Fruit fly (Drosophila melanogaster) whole organism, embryonic: ENCODE data around the gene Pex10.

Source experiments
- Aef1 ChIP-seq: fragments of 200-800 bp; sonication (Bioruptor generic); IDR thresholded peaks from 3 replicates; pipeline ENCODE4 v1.3.6; 2022; ENCODE audit warnings: missing biosample characterization, missing genetic modification characterization
- B-H1 ChIP-seq: fragments of 200-800 bp; sonication (Bioruptor generic); IDR thresholded peaks from 3 replicates; pipeline ENCODE4 v1.3.6; 2022; ENCODE audit warnings: missing biosample characterization, missing genetic modification characterization
- CG10209 ChIP-seq: fragments of 200-800 bp; sonication (Bioruptor generic); optimal IDR thresholded peaks from 3 replicates; lab custom pipeline; 2017; ENCODE audit warnings: missing biosample characterization, mild to moderate bottlenecking, missing genetic modification characterization, missing genetic modification reagents
- CG10366 ChIP-seq: fragments of 200-800 bp; sonication (Bioruptor generic); IDR thresholded peaks from 2 replicates; pipeline ENCODE4 v1.3.6; 2022; ENCODE audit warnings: missing biosample characterization, missing genetic modification characterization
- CG11560 ChIP-seq: fragments of 200-800 bp; sonication (Bioruptor generic); IDR thresholded peaks from 3 replicates; pipeline ENCODE4 v1.3.6; 2022; ENCODE audit warnings: missing biosample characterization, missing genetic modification characterization
- CG11696 ChIP-seq: fragments of 200-800 bp; sonication (Bioruptor generic); IDR thresholded peaks from 2 replicates; pipeline ENCODE4 v1.3.6; 2022; ENCODE audit warnings: missing biosample characterization, missing genetic modification characterization
- CG11723 ChIP-seq: fragments of 200-800 bp; sonication (Bioruptor generic); optimal IDR thresholded peaks from 2 replicates; lab custom pipeline; 2017; ENCODE audit warnings: missing biosample characterization, mild to moderate bottlenecking, missing genetic modification characterization
- CG12219 ChIP-seq: fragments of 200-800 bp; sonication (Bioruptor generic); optimal IDR thresholded peaks from 3 replicates; lab custom pipeline; 2018; ENCODE audit warnings: missing biosample characterization, mild to moderate bottlenecking, missing genetic modification characterization
- CG12391 ChIP-seq: fragments of 200-800 bp; sonication (Bioruptor generic); optimal IDR thresholded peaks from 3 replicates; lab custom pipeline; 2018; ENCODE audit warnings: missing biosample characterization, mild to moderate bottlenecking, missing genetic modification characterization, moderate library complexity
- CG13624 ChIP-seq: fragments of 200-800 bp; sonication (Bioruptor generic); optimal IDR thresholded peaks from 2 replicates; lab custom pipeline; 2016; ENCODE audit warnings: missing biosample characterization, missing genetic modification characterization
- CG14710 ChIP-seq: fragments of 200-800 bp; sonication (Bioruptor generic); optimal IDR thresholded peaks from 3 replicates; lab custom pipeline; 2019; ENCODE audit warnings: missing biosample characterization, mild to moderate bottlenecking, missing genetic modification characterization, moderate library complexity
- CG1647 ChIP-seq: fragments of 200-800 bp; sonication (Bioruptor generic); optimal IDR thresholded peaks from 3 replicates; lab custom pipeline; 2016; ENCODE audit warnings: missing biosample characterization, missing genetic modification characterization
- CG17385 ChIP-seq: fragments of 200-800 bp; sonication (Bioruptor generic); optimal IDR thresholded peaks from 3 replicates; lab custom pipeline; 2018; ENCODE audit warnings: missing biosample characterization, mild to moderate bottlenecking, missing genetic modification characterization
- CG2120 ChIP-seq: fragments of 200-800 bp; sonication (Bioruptor generic); optimal IDR thresholded peaks from 3 replicates; lab custom pipeline; 2016; ENCODE audit warnings: missing biosample characterization, missing genetic modification characterization
- CG2202 ChIP-seq: fragments of 200-800 bp; sonication (Bioruptor generic); optimal IDR thresholded peaks from 2 replicates; lab custom pipeline; 2018; ENCODE audit warnings: missing biosample characterization, mild to moderate bottlenecking, missing genetic modification characterization
- CG30403 ChIP-seq: fragments of 200-800 bp; sonication (Bioruptor generic); optimal IDR thresholded peaks from 3 replicates; lab custom pipeline; 2016; ENCODE audit warnings: missing biosample characterization, missing genetic modification characterization
- CG32532 ChIP-seq: fragments of 200-800 bp; sonication (Bioruptor generic); IDR thresholded peaks from 2 replicates; pipeline ENCODE4 v1.3.6; 2022; ENCODE audit warnings: missing biosample characterization, missing genetic modification characterization
- CG4282 ChIP-seq: fragments of 200-800 bp; sonication (Bioruptor generic); optimal IDR thresholded peaks from 2 replicates; lab custom pipeline; 2016; ENCODE audit warnings: missing biosample characterization, missing genetic modification characterization
- CG6683 ChIP-seq: fragments of 200-800 bp; sonication (Bioruptor generic); optimal IDR thresholded peaks from 2 replicates; lab custom pipeline; 2017; ENCODE audit warnings: missing biosample characterization, mild to moderate bottlenecking, missing genetic modification characterization, missing genetic modification reagents
- CG9215 ChIP-seq: fragments of 200-800 bp; sonication (Bioruptor generic); IDR thresholded peaks from 2 replicates; pipeline ENCODE4 v1.3.6; 2022; ENCODE audit warnings: missing biosample characterization, missing genetic modification characterization
- Dfd ChIP-seq, 2 experiments: fragments of >200 bp; optimal IDR thresholded peaks; 2 replicates each; lab custom pipeline; 2017; ENCODE audit warnings: missing biosample characterization in 2 of 2, missing genetic modification characterization in 2 of 2
- H15 ChIP-seq: fragments of 200-800 bp; sonication (Bioruptor generic); IDR thresholded peaks from 3 replicates; pipeline ENCODE4 v1.3.6; 2022; ENCODE audit warnings: missing biosample characterization, missing genetic modification characterization
- Hand ChIP-seq: fragments of 200-800 bp; sonication (Bioruptor generic); optimal IDR thresholded peaks from 2 replicates; lab custom pipeline; 2017; ENCODE audit warnings: mild to moderate bottlenecking, missing biosample characterization, missing genetic modification reagents, missing genetic modification characterization
- Hr3 ChIP-seq: fragments of 200-800 bp; sonication (Bioruptor generic); optimal IDR thresholded peaks from 3 replicates; lab custom pipeline; 2016; ENCODE audit warnings: missing biosample characterization, missing genetic modification characterization
- Hr51 ChIP-seq, 2 experiments: fragments of 200-800 bp; sonication (Bioruptor generic); optimal IDR thresholded peaks; 2 replicates in 1 of 2; 3 replicates in 1 of 2; lab custom pipeline; 2016 to 2018; ENCODE audit warnings: missing biosample characterization in 2 of 2, missing genetic modification characterization in 2 of 2, mild to moderate bottlenecking in 1 of 2, moderate library complexity in 1 of 2
- MESR4 ChIP-seq: fragments of 200-800 bp; sonication (Bioruptor generic); optimal IDR thresholded peaks from 2 replicates; lab custom pipeline; 2018; ENCODE audit warnings: missing biosample characterization, mild to moderate bottlenecking, missing genetic modification characterization, moderate library complexity
- Meics ChIP-seq: fragments of 200-800 bp; sonication (Bioruptor generic); optimal IDR thresholded peaks from 2 replicates; lab custom pipeline; 2017; ENCODE audit warnings: missing biosample characterization, mild to moderate bottlenecking, missing genetic modification characterization
- Rfx ChIP-seq: fragments of 200-800 bp; sonication (Bioruptor generic); IDR thresholded peaks from 2 replicates; pipeline ENCODE4 v1.3.6; 2022; ENCODE audit warnings: missing biosample characterization, missing genetic modification characterization
- Rx ChIP-seq: fragments of 200-800 bp; sonication (Bioruptor generic); IDR thresholded peaks from 2 replicates; pipeline ENCODE4 v1.3.6; 2022; ENCODE audit warnings: missing biosample characterization, missing genetic modification characterization
- Usf ChIP-seq: fragments of 200-800 bp; sonication (Bioruptor generic); optimal IDR thresholded peaks from 2 replicates; lab custom pipeline; 2017; ENCODE audit warnings: missing genotype, missing biosample characterization, missing genetic modification characterization
- Xbp1 ChIP-seq: fragments of 200-800 bp; sonication (Bioruptor generic); optimal IDR thresholded peaks from 3 replicates; lab custom pipeline; 2016; ENCODE audit warnings: missing biosample characterization, mild to moderate bottlenecking, missing genetic modification characterization
- al ChIP-seq: fragments of 200-800 bp; sonication (Bioruptor generic); IDR thresholded peaks from 2 replicates; pipeline ENCODE4 v1.3.6; 2022; ENCODE audit warnings: missing biosample characterization, missing genetic modification characterization
- amos ChIP-seq: fragments of 200-800 bp; sonication (Bioruptor generic); IDR thresholded peaks from 2 replicates; pipeline ENCODE4 v1.3.6; 2022; ENCODE audit warnings: missing biosample characterization, missing genetic modification characterization; ENCODE audit not compliant: partially characterized antibody
- eve ChIP-seq, 2 experiments: fragments of >200 bp; optimal IDR thresholded peaks; 2 replicates each; lab custom pipeline; 2017; ENCODE audit warnings: missing biosample characterization in 2 of 2, missing genetic modification characterization in 2 of 2
- fru ChIP-seq: fragments of >200 bp; optimal IDR thresholded peaks from 2 replicates; lab custom pipeline; 2017
- gcm ChIP-seq: fragments of 200-800 bp; sonication (Bioruptor generic); optimal IDR thresholded peaks from 2 replicates; lab custom pipeline; 2019; ENCODE audit warnings: missing biosample characterization, mild to moderate bottlenecking, missing genetic modification characterization, moderate library complexity
- grn ChIP-seq: fragments of 200-800 bp; sonication (Bioruptor generic); optimal IDR thresholded peaks from 3 replicates; lab custom pipeline; 2017; ENCODE audit warnings: missing biosample characterization, missing genetic modification characterization
- gt ChIP-seq: fragments of 200-800 bp; sonication (Bioruptor generic); IDR thresholded peaks from 2 replicates; pipeline ENCODE4 v1.3.6; 2022; ENCODE audit warnings: missing biosample characterization, missing genetic modification characterization
- lmd ChIP-seq: fragments of 200-800 bp; sonication (Bioruptor generic); IDR thresholded peaks from 2 replicates; pipeline ENCODE4 v1.3.6; 2022; ENCODE audit warnings: missing biosample characterization, missing genetic modification characterization
- nmo ChIP-seq: fragments of 200-800 bp; sonication (Bioruptor generic); optimal IDR thresholded peaks from 2 replicates; lab custom pipeline; 2018; ENCODE audit warnings: missing biosample characterization, mild to moderate bottlenecking, missing genetic modification characterization, moderate library complexity
- otp ChIP-seq: fragments of 200-800 bp; sonication (Bioruptor generic); IDR thresholded peaks from 3 replicates; pipeline ENCODE4, ENCODE4 v1.3.6; 2022; ENCODE audit warnings: missing biosample characterization, missing genetic modification characterization
- phol ChIP-seq: fragments of 200-800 bp; sonication (Bioruptor generic); optimal IDR thresholded peaks from 3 replicates; lab custom pipeline; 2018; ENCODE audit warnings: missing biosample characterization, mild to moderate bottlenecking, missing genetic modification characterization, moderate library complexity
- psq ChIP-seq: fragments of 200-800 bp; sonication (Bioruptor generic); optimal IDR thresholded peaks from 2 replicates; lab custom pipeline; 2017; ENCODE audit warnings: missing biosample characterization, missing genetic modification characterization
- ranshi ChIP-seq: fragments of 200-800 bp; sonication (Bioruptor generic); IDR thresholded peaks from 2 replicates; pipeline ENCODE4 v1.3.6; 2022; ENCODE audit warnings: missing biosample characterization, missing genetic modification characterization
- row ChIP-seq: fragments of 200-800 bp; sonication (Bioruptor generic); IDR thresholded peaks from 3 replicates; pipeline ENCODE4 v1.3.6; 2022; ENCODE audit warnings: missing biosample characterization, missing genetic modification characterization
- sens ChIP-seq: fragments of 200-800 bp; sonication (Bioruptor generic); peaks from one replicate; lab custom pipeline; 2016; ENCODE audit warnings: missing biosample characterization, missing genetic modification characterization
- sob ChIP-seq: fragments of 200-800 bp; sonication (Bioruptor generic); IDR thresholded peaks from 2 replicates; pipeline ENCODE4 v1.3.6; 2022; ENCODE audit warnings: missing biosample characterization, missing genetic modification characterization
- sqz ChIP-seq: fragments of 200-800 bp; sonication (Bioruptor generic); optimal IDR thresholded peaks from 3 replicates; lab custom pipeline; 2018; ENCODE audit warnings: missing biosample characterization, mild to moderate bottlenecking, missing genetic modification characterization
- stc ChIP-seq: fragments of 200-800 bp; sonication (Bioruptor generic); IDR thresholded peaks from 2 replicates; pipeline ENCODE4 v1.3.6; 2022; ENCODE audit warnings: missing biosample characterization, missing genetic modification characterization
- twi ChIP-seq: fragments of 200-800 bp; optimal IDR thresholded peaks from 2 replicates; lab custom pipeline; 2019; ENCODE audit warnings: missing biosample characterization, mild to moderate bottlenecking, missing genetic modification characterization, moderate library complexity
- wor ChIP-seq: fragments of 200-800 bp; sonication (Bioruptor generic); IDR thresholded peaks from 2 replicates; pipeline ENCODE4 v1.3.6; 2022; ENCODE audit warnings: missing biosample characterization, missing genetic modification characterization

The Pex10 gene

dm6 chr3L:1548345-1548970, 9.6 kb upstream of the Pex10 start (continued):
- TF ChIP-seq CG9215 (GFP tag; lab: Robert Waterston, UW) (peak; percentile 41; the same call in 1 of the 2 replicates), CG14710 (tag; lab: Kevin White, UChicago) (peak; percentile 24), Dfd (GFP tag; optimal IDR thresholded peaks at IDR 0.05; lab: Kevin White, UChicago) (peak in 1 of 2 experiments; percentile 74), amos (GFP tag; lab: Robert Waterston, UW) (no peak), Rfx (GFP tag; lab: Robert Waterston, UW) (peak; percentile 54; the same call in 1 of the 2 replicates), nmo (peak; percentile 60), wor (GFP tag; lab: Robert Waterston, UW) (peak; percentile 26; the same call in 1 of the 2 replicates), H15 (GFP tag; lab: Robert Waterston, UW) (no peak), grn (GFP tag; lab: Kevin White, UChicago) (peak; percentile 68), sqz (GFP tag; lab: Kevin White, UChicago) (peak; percentile 27), MESR4 (no peak), al (GFP tag; lab: Robert Waterston, UW) (peak; percentile 70), CG10366 (GFP tag; lab: Robert Waterston, UW) (peak; percentile 45), Meics (peak; percentile 79), CG32532 (peak; percentile 68), CG10209 (peak; percentile 65), CG12219 (GFP tag; lab: Kevin White, UChicago) (no peak), sob (GFP tag; lab: Robert Waterston, UW) (peak; percentile 27; the same call in 1 of the 2 replicates), stc (GFP tag; lab: Robert Waterston, UW) (no peak), CG11560 (no peak), row (GFP tag; lab: Robert Waterston, UW) (peak; percentile 78), eve (GFP tag; optimal IDR thresholded peaks at IDR 0.05; lab: Kevin White, UChicago) (no peak), Hr3 (GFP tag; lab: Kevin White, UChicago) (peak; percentile 53), Rx (GFP tag; lab: Robert Waterston, UW) (0 out of 2 replicates have a peak, but pooled peaks have one; percentile 13), Xbp1 (peak; percentile 61), CG6683 (GFP tag; lab: Kevin White, UChicago) (no peak), Usf (GFP tag; lab: Kevin White, UChicago) (peak; percentile 55), B-H1 (GFP tag; lab: Robert Waterston, UW) (no peak), gcm (GFP tag; lab: Kevin White, UChicago) (peak; percentile 34), Aef1 (GFP tag; lab: Robert Waterston, UW) (peak; percentile 30; the same call in 1 of the 3 replicates), phol (tag; lab: Kevin White, UChicago) (peak; percentile 52), CG12391 (peak; percentile 54), CG2202 (tag; lab: Kevin White, UChicago) (no peak), CG13624 (GFP tag; lab: Kevin White, UChicago) (peak; percentile 62)
- TF ChIP-seq, all 482 proteins: peak for 217

DNA sequence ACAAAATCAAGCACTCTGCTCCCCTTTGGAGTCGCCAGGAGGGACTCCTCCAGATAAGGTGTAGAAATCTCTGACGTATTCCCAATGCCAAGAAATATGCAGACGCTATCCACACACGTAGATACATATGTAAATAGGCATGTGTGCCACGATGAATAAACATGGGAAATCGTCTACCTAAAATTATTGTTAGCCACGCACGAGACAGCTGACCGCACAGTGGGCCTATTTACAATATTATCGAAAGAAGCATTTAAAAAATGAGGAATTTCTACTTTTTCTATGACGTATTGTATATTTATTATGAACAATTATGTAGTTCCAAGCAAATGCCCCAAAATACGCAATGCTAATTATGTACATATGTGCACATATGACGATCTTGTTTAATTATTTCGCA, 8.9 kb upstream of the Pex10 start:
- TF ChIP-seq B-H1 (GFP tag; lab: Robert Waterston, UW): peak; percentile 16; the same call in 1 of the 3 replicates
- TF ChIP-seq CG11723: no peak
- TF ChIP-seq CG17385 (GFP tag; lab: Kevin White, UChicago): peak; percentile 8
- no peak for TF ChIP-seq fru (lab: Kevin White, UChicago)
- TF ChIP-seq CG1647 (GFP tag; lab: Kevin White, UChicago): peak; percentile 43
- peak; percentile 22; the same call in 1 of the 2 replicates for TF ChIP-seq CG11696 (GFP tag; lab: Robert Waterston, UW)
- TF ChIP-seq psq (GFP tag; lab: Kevin White, UChicago): no peak
- peak; percentile 36 for TF ChIP-seq CG30403 (GFP tag; lab: Kevin White, UChicago)
- TF ChIP-seq nmo: peak; percentile 13
- TF ChIP-seq twi (tag; lab: Kevin White, UChicago): peak; percentile 13
- peak; percentile 67 for TF ChIP-seq otp (GFP tag; lab: Robert Waterston, UW)
- peak; percentile 82 for TF ChIP-seq sens (GFP tag; lab: Kevin White, UChicago)
- TF ChIP-seq CG2120 (GFP tag; lab: Kevin White, UChicago): peak; percentile 54
- no peak for TF ChIP-seq Hand (GFP tag; lab: Kevin White, UChicago)
- peak in 1 of 2 experiments; percentile 36 for TF ChIP-seq Hr51 (GFP tag; optimal IDR thresholded peaks at IDR 0.05; lab: Kevin White, UChicago)
- peak; percentile 25 for TF ChIP-seq CG10366 (GFP tag; lab: Robert Waterston, UW)
- TF ChIP-seq gt (GFP tag; lab: Robert Waterston, UW): no peak
- peak; percentile 22 for TF ChIP-seq CG4282 (GFP tag; lab: Kevin White, UChicago)
- TF ChIP-seq ranshi (GFP tag; lab: Robert Waterston, UW): peak; percentile 36; the same call in 1 of the 2 replicates
- peak; percentile 23; the same call in 1 of the 2 replicates for TF ChIP-seq lmd (GFP tag; lab: Robert Waterston, UW)
